Worm (Caenorhabditis elegans) whole organism, early embryonic: ENCODE data around the gene grl-13.

ENCODE experiments used
- ama-1 ChIP-seq: fragments of 150-350 bp; optimal IDR thresholded peaks from 2 replicates; lab custom pipeline; 2014
- ceh-36 ChIP-seq: sonication (generic microtip); optimal IDR thresholded peaks from 2 replicates; lab custom pipeline; 2016; ENCODE audit warnings: missing genetic modification characterization, inconsistent platforms, missing compliant biosample characterization
- pes-1 ChIP-seq: fragments of 200-800 bp; sonication (Bioruptor generic); IDR thresholded peaks from 2 replicates; pipeline ENCODE4 v1.3.6; 2022; ENCODE audit warnings: missing genetic modification reagents, missing genetic modification characterization, missing compliant biosample characterization

ce11 chrV:4398127-4398526 is 33.7 kb upstream of the grl-13 start:
- TF ChIP-seq ama-1 (lab: Kevin White, UChicago) (no peak), ceh-36 (tag; lab: Kevin White, UChicago) (no peak), pes-1 (GFP tag; lab: Robert Waterston, UW) (no peak)
